Fruit fly (Drosophila melanogaster) whole organism, embryonic: ENCODE data around the gene CG9674.
A peak's percentile ranks its signal among the peaks of the same experiment; 100 is the strongest.

ENCODE experiments used
- Asciz ChIP-seq: fragments of 200-800 bp; sonication (Bioruptor generic); optimal IDR thresholded peaks from 2 replicates; lab custom pipeline; 2017; ENCODE audit warnings: missing biosample characterization, mild to moderate bottlenecking, missing genetic modification characterization, missing genetic modification reagents
- Atf3 ChIP-seq: fragments of 200-800 bp; sonication (Bioruptor generic); optimal IDR thresholded peaks from 3 replicates; lab custom pipeline; 2016; ENCODE audit warnings: missing biosample characterization, missing genetic modification characterization
- Atf6 ChIP-seq: fragments of 200-800 bp; sonication (Bioruptor generic); IDR thresholded peaks from 2 replicates; pipeline ENCODE4 v1.3.6; 2022; ENCODE audit warnings: missing biosample characterization, missing genetic modification characterization
- Awh ChIP-seq: fragments of 200-800 bp; sonication (Bioruptor generic); IDR thresholded peaks from 2 replicates; pipeline ENCODE4, ENCODE4 v1.3.6; 2022; ENCODE audit warnings: missing biosample characterization, missing genetic modification characterization
- BEAF-32 ChIP-seq: fragments of 200-800 bp; sonication (Bioruptor generic); optimal IDR thresholded peaks from 3 replicates; lab custom pipeline; 2017; ENCODE audit warnings: missing biosample characterization, missing genetic modification characterization, mild to moderate bottlenecking, moderate library complexity, missing genetic modification reagents
- CG10462 ChIP-seq: fragments of 200-800 bp; sonication (Bioruptor generic); optimal IDR thresholded peaks from 2 replicates; lab custom pipeline; 2016; ENCODE audit warnings: missing biosample characterization, missing genetic modification characterization
- CG11085 ChIP-seq: fragments of 200-800 bp; sonication (Bioruptor generic); IDR thresholded peaks from 2 replicates; pipeline ENCODE4 v1.3.6; 2022; ENCODE audit warnings: missing biosample characterization, missing genetic modification characterization
- CG13296 ChIP-seq: fragments of 200-800 bp; sonication (Bioruptor generic); optimal IDR thresholded peaks from 3 replicates; lab custom pipeline; 2018; ENCODE audit warnings: missing biosample characterization, mild to moderate bottlenecking, missing genetic modification characterization
- CG1603 ChIP-seq: fragments of 200-800 bp; sonication (Bioruptor generic); optimal IDR thresholded peaks from 2 replicates; lab custom pipeline; 2019; ENCODE audit warnings: missing biosample characterization, mild to moderate bottlenecking, missing genetic modification characterization, moderate library complexity
- CG16813 ChIP-seq: fragments of 200-800 bp; sonication (Bioruptor generic); IDR thresholded peaks from 3 replicates; pipeline ENCODE4 v1.3.6; 2022; ENCODE audit warnings: missing biosample characterization, missing genetic modification characterization; ENCODE audit not compliant: partially characterized antibody
- CG2199 ChIP-seq: fragments of 200-800 bp; sonication (Bioruptor generic); IDR thresholded peaks from 3 replicates; pipeline ENCODE4 v1.3.6; 2022; ENCODE audit warnings: missing biosample characterization, missing genetic modification characterization
- CG30403 ChIP-seq: fragments of 200-800 bp; sonication (Bioruptor generic); optimal IDR thresholded peaks from 3 replicates; lab custom pipeline; 2016; ENCODE audit warnings: missing biosample characterization, missing genetic modification characterization
- CG32532 ChIP-seq: fragments of 200-800 bp; sonication (Bioruptor generic); IDR thresholded peaks from 2 replicates; pipeline ENCODE4 v1.3.6; 2022; ENCODE audit warnings: missing biosample characterization, missing genetic modification characterization
- CG3281 ChIP-seq: fragments of 200-800 bp; sonication (Bioruptor generic); optimal IDR thresholded peaks from 3 replicates; lab custom pipeline; 2017; ENCODE audit warnings: missing biosample characterization, mild to moderate bottlenecking, missing genetic modification characterization
- CG4404 ChIP-seq: fragments of 200-800 bp; sonication (Bioruptor generic); IDR thresholded peaks from 2 replicates; pipeline ENCODE4 v1.3.6; 2022; ENCODE audit warnings: missing biosample characterization, missing genetic modification characterization
- CG6765 ChIP-seq: fragments of 200-800 bp; sonication (Bioruptor generic); optimal IDR thresholded peaks from 3 replicates; lab custom pipeline; 2017; ENCODE audit warnings: missing biosample characterization, mild to moderate bottlenecking, missing genetic modification characterization
- CG7928 ChIP-seq: fragments of 200-800 bp; sonication (Bioruptor generic); optimal IDR thresholded peaks from 2 replicates; lab custom pipeline; 2017; ENCODE audit warnings: missing biosample characterization, mild to moderate bottlenecking, missing genetic modification characterization
- CG7963 ChIP-seq: fragments of 200-800 bp; sonication (Bioruptor generic); IDR thresholded peaks from 3 replicates; pipeline ENCODE4 v1.3.6; 2022; ENCODE audit warnings: missing biosample characterization, missing genetic modification characterization; ENCODE audit not compliant: partially characterized antibody
- CG9215 ChIP-seq: fragments of 200-800 bp; sonication (Bioruptor generic); IDR thresholded peaks from 2 replicates; pipeline ENCODE4 v1.3.6; 2022; ENCODE audit warnings: missing biosample characterization, missing genetic modification characterization
- CG9797 ChIP-seq: fragments of 200-800 bp; sonication (Bioruptor generic); optimal IDR thresholded peaks from 3 replicates; lab custom pipeline; 2018; ENCODE audit warnings: missing biosample characterization, mild to moderate bottlenecking, missing genetic modification characterization
- CG9817 ChIP-seq: fragments of 200-800 bp; sonication (Bioruptor generic); optimal IDR thresholded peaks from 2 replicates; lab custom pipeline; 2018; ENCODE audit warnings: missing biosample characterization, mild to moderate bottlenecking, missing genetic modification characterization, moderate library complexity
- Dbx ChIP-seq: fragments of 200-800 bp; sonication (Bioruptor generic); IDR thresholded peaks from 3 replicates; pipeline ENCODE4 v1.3.6; 2022; ENCODE audit warnings: missing biosample characterization, missing genetic modification characterization
- Dfd ChIP-seq, 2 experiments: fragments of >200 bp; optimal IDR thresholded peaks; 2 replicates each; lab custom pipeline; 2017; ENCODE audit warnings: missing biosample characterization in 2 of 2, missing genetic modification characterization in 2 of 2
- E2f2 ChIP-seq: fragments of 200-800 bp; sonication (Bioruptor generic); IDR thresholded peaks from 2 replicates; pipeline ENCODE4 v1.3.6; 2022; ENCODE audit warnings: missing biosample characterization, missing genetic modification characterization
- Hand ChIP-seq: fragments of 200-800 bp; sonication (Bioruptor generic); optimal IDR thresholded peaks from 2 replicates; lab custom pipeline; 2017; ENCODE audit warnings: mild to moderate bottlenecking, missing biosample characterization, missing genetic modification reagents, missing genetic modification characterization
- Lpt ChIP-seq: fragments of >200 bp; optimal IDR thresholded peaks from 2 replicates; lab custom pipeline; 2018; ENCODE audit warnings: missing biosample characterization, missing genetic modification characterization
- MBD-R2 ChIP-seq: fragments of 200-800 bp; sonication (Bioruptor generic); IDR thresholded peaks from 2 replicates; pipeline ENCODE4 v1.3.6; 2022; ENCODE audit warnings: missing biosample characterization, missing genetic modification characterization
- Sin3A ChIP-seq: fragments of >200 bp; optimal IDR thresholded peaks from 2 replicates; lab custom pipeline; 2018
- Six4 ChIP-seq: fragments of 200-800 bp; sonication (Bioruptor generic); optimal IDR thresholded peaks from 2 replicates; lab custom pipeline; 2016; ENCODE audit warnings: missing biosample characterization, missing genetic modification characterization
- br ChIP-seq: fragments of >200 bp; optimal IDR thresholded peaks from 2 replicates; lab custom pipeline; 2017
- bsh ChIP-seq, 2 experiments: fragments of 200-800 bp; sonication (Bioruptor generic); optimal IDR thresholded peaks; 2 replicates each; lab custom pipeline; 2017 to 2018; ENCODE audit warnings: mild to moderate bottlenecking in 2 of 2, missing biosample characterization in 2 of 2, missing genetic modification characterization in 2 of 2, moderate library complexity in 1 of 2
- cas ChIP-seq: fragments of 200-800 bp; sonication (Bioruptor generic); IDR thresholded peaks from 2 replicates; pipeline ENCODE4 v1.3.6; 2022; ENCODE audit warnings: missing biosample characterization, missing genetic modification characterization
- dan ChIP-seq: fragments of 200-800 bp; sonication (Bioruptor generic); IDR thresholded peaks from 2 replicates; pipeline ENCODE4 v1.3.6; 2022; ENCODE audit warnings: missing biosample characterization, missing genetic modification characterization
- fd102C ChIP-seq: fragments of 200-800 bp; sonication (Bioruptor generic); optimal IDR thresholded peaks from 2 replicates; lab custom pipeline; 2018; ENCODE audit warnings: missing biosample characterization, mild to moderate bottlenecking, missing genetic modification characterization, moderate library complexity
- gfzf ChIP-seq: fragments of 200-800 bp; sonication (Bioruptor generic); optimal IDR thresholded peaks from 2 replicates; lab custom pipeline; 2016; ENCODE audit warnings: missing biosample characterization, mild to moderate bottlenecking, missing genetic modification characterization, moderate library complexity
- gsb ChIP-seq: fragments of 200-800 bp; sonication (Bioruptor generic); IDR thresholded peaks from 2 replicates; pipeline ENCODE4 v1.3.6; 2022; ENCODE audit warnings: missing biosample characterization, missing genetic modification characterization
- kah ChIP-seq: fragments of 200-800 bp; sonication (Bioruptor generic); optimal IDR thresholded peaks from 2 replicates; lab custom pipeline; 2018; ENCODE audit warnings: missing biosample characterization, mild to moderate bottlenecking, missing genetic modification characterization
- luna ChIP-seq: fragments of 200-800 bp; sonication (Bioruptor generic); optimal IDR thresholded peaks from 2 replicates; lab custom pipeline; 2016; ENCODE audit warnings: missing biosample characterization, missing genetic modification characterization
- p53 ChIP-seq: fragments of 200-800 bp; sonication (Bioruptor generic); optimal IDR thresholded peaks from 2 replicates; lab custom pipeline; 2016; ENCODE audit warnings: missing biosample characterization, missing genetic modification characterization
- phol ChIP-seq: fragments of 200-800 bp; sonication (Bioruptor generic); optimal IDR thresholded peaks from 3 replicates; lab custom pipeline; 2018; ENCODE audit warnings: missing biosample characterization, mild to moderate bottlenecking, missing genetic modification characterization, moderate library complexity
- pnt ChIP-seq: fragments of 200-800 bp; sonication (Bioruptor generic); optimal IDR thresholded peaks from 3 replicates; lab custom pipeline; 2016; ENCODE audit warnings: missing biosample characterization, missing genetic modification characterization
- pzg ChIP-seq: fragments of 200-800 bp; sonication (Bioruptor generic); optimal IDR thresholded peaks from 3 replicates; lab custom pipeline; 2018; ENCODE audit warnings: missing biosample characterization, mild to moderate bottlenecking, missing genetic modification characterization, moderate library complexity
- ro ChIP-seq: fragments of 200-800 bp; sonication (Bioruptor generic); IDR thresholded peaks from 2 replicates; pipeline ENCODE4 v1.3.6; 2022; ENCODE audit warnings: missing biosample characterization, missing genetic modification characterization
- sqz ChIP-seq: fragments of 200-800 bp; sonication (Bioruptor generic); optimal IDR thresholded peaks from 3 replicates; lab custom pipeline; 2018; ENCODE audit warnings: missing biosample characterization, mild to moderate bottlenecking, missing genetic modification characterization
- stwl ChIP-seq: fragments of 200-800 bp; sonication (Bioruptor generic); optimal IDR thresholded peaks from 3 replicates; lab custom pipeline; 2018; ENCODE audit warnings: missing biosample characterization, mild to moderate bottlenecking, missing genetic modification characterization, moderate library complexity
- tap ChIP-seq: fragments of 200-800 bp; optimal IDR thresholded peaks from 3 replicates; lab custom pipeline; 2019; ENCODE audit warnings: missing biosample characterization, mild to moderate bottlenecking, missing genetic modification characterization, moderate library complexity
- tup ChIP-seq: fragments of 200-800 bp; sonication (Bioruptor generic); optimal IDR thresholded peaks from 2 replicates; lab custom pipeline; 2016; ENCODE audit warnings: missing biosample characterization, mild to moderate bottlenecking, missing genetic modification characterization, moderate library complexity
- vfl ChIP-seq: fragments of 200-800 bp; sonication (Bioruptor generic); optimal IDR thresholded peaks from 2 replicates; lab custom pipeline; 2016; ENCODE audit warnings: missing biosample characterization, missing genetic modification characterization
- vvl ChIP-seq: fragments of 200-800 bp; sonication (Bioruptor generic); IDR thresholded peaks from 2 replicates; pipeline ENCODE4 v1.3.6; 2022; ENCODE audit warnings: missing biosample characterization, missing genetic modification characterization
- yki ChIP-seq: fragments of >200 bp; optimal IDR thresholded peaks from 3 replicates; lab custom pipeline; 2018
- z ChIP-seq: fragments of 200-800 bp; sonication (Bioruptor generic); IDR thresholded peaks from 3 replicates; pipeline ENCODE4 v1.3.6; 2022; ENCODE audit warnings: missing biosample characterization, missing genetic modification characterization

The CG9674 gene

DNA sequence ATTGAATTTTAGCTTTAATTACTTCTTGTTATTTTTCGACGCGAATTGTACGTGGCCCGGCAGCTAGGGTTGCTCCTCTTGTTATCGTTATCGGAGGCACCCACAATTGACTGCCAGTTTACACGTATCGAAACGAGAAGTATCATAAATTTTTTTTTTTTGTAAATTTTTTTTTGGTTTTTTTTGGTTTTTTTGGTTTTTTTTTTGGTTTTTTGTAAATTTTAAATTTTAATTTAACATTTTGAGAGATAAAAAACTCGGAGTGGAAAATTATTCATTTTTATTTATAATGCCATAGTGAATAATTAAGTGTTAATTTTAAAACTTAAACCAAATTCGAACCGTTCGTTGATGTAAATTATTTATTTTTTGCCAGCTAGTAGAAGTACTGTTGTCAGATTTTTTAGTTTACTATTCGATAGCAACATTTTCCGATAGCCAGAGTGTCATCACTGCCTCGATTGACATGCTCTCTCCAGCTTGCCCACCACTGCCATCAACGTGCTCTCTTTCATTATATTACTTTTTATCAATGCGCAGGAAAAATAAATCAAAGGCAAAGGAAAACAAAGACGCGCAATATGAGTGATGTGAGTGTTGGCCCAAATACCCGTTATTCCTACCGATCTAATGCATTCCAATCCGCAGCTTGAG lies 37.5 kb upstream of the CG9674 start, which contains the start of the genes kud and Zcchc7 (continued):
- TF ChIP-seq Awh = no peak
- TF ChIP-seq Lpt (GFP tag; lab: Kevin White, UChicago) = no peak
- TF ChIP-seq gsb (GFP tag; lab: Robert Waterston, UW) = no peak
- TF ChIP-seq kah = no peak
- no peak for TF ChIP-seq CG6765 (GFP tag; lab: Kevin White, UChicago)
- TF ChIP-seq CG1603 (tag; lab: Kevin White, UChicago) = peak; percentile 28
- no peak for TF ChIP-seq fd102C (GFP tag; lab: Kevin White, UChicago)
- peak; percentile 47 for TF ChIP-seq pzg (GFP tag; lab: Kevin White, UChicago)
- TF ChIP-seq CG11085 (GFP tag; lab: Robert Waterston, UW) = 0 out of 2 replicates have a peak, but pooled peaks have one; percentile 8
- peak; percentile 64 for TF ChIP-seq CG3281
- no peak for TF ChIP-seq Atf3
- peak; percentile 28; the same call in 1 of the 3 replicates for TF ChIP-seq Dbx
- TF ChIP-seq br = no peak
- no peak for TF ChIP-seq dan (GFP tag; lab: Robert Waterston, UW)
- TF ChIP-seq ro = no peak
- TF ChIP-seq Hand (GFP tag; lab: Kevin White, UChicago) = peak; percentile 58
- TF ChIP-seq CG9817 (tag; lab: Kevin White, UChicago) = peak; percentile 75
- peak; percentile 48 for TF ChIP-seq CG10462 (GFP tag; lab: Kevin White, UChicago)
- peak; percentile 32; the same call in 1 of the 2 replicates for TF ChIP-seq CG9215 (GFP tag; lab: Robert Waterston, UW)
- TF ChIP-seq stwl = peak; percentile 79
- no peak for TF ChIP-seq CG13296 (GFP tag; lab: Kevin White, UChicago)
- TF ChIP-seq CG32532 = peak; percentile 67
- no peak for TF ChIP-seq tap
- no peak for TF ChIP-seq gfzf (GFP tag; lab: Kevin White, UChicago)
- TF ChIP-seq E2f2 (GFP tag; lab: Robert Waterston, UW) = peak; percentile 27; the same call in 1 of the 2 replicates
- TF ChIP-seq z = no peak
- TF ChIP-seq CG4404 = peak; percentile 16; the same call in 1 of the 2 replicates
- TF ChIP-seq CG9797 (GFP tag; lab: Kevin White, UChicago) = peak; percentile 24
- 0 out of 2 replicates have a peak, but pooled peaks have one; percentile 58 for TF ChIP-seq Atf6 (GFP tag; lab: Robert Waterston, UW)
- TF ChIP-seq Asciz (GFP tag; lab: Kevin White, UChicago) = peak; percentile 41
- peak; percentile 77 for TF ChIP-seq CG30403
- TF ChIP-seq sqz (GFP tag; lab: Kevin White, UChicago) = no peak
- peak; percentile 10; the same call in 1 of the 2 replicates for TF ChIP-seq vvl (GFP tag; lab: Robert Waterston, UW)
- no peak for TF ChIP-seq tup (GFP tag; lab: Kevin White, UChicago)
- peak; percentile 74 for TF ChIP-seq BEAF-32 (GFP tag; lab: Kevin White, UChicago)
- peak; percentile 30 for TF ChIP-seq Sin3A (lab: Kevin White, UChicago)
- no peak for TF ChIP-seq Dfd (GFP tag; optimal IDR thresholded peaks at IDR 0.05; lab: Kevin White, UChicago)
- peak; percentile 67 for TF ChIP-seq phol (tag; lab: Kevin White, UChicago)
- TF ChIP-seq CG7963 (GFP tag; lab: Robert Waterston, UW) = 0 out of 3 replicates have a peak, but pooled peaks have one; percentile 6
- TF ChIP-seq CG2199 (GFP tag; lab: Robert Waterston, UW) = no peak
- peak; percentile 15 for TF ChIP-seq pnt (GFP tag; lab: Kevin White, UChicago)
- TF ChIP-seq bsh (GFP tag; optimal IDR thresholded peaks at IDR 0.05; lab: Kevin White, UChicago) = peak in 1 of 2 experiments; percentile 43
- TF ChIP-seq MBD-R2 (GFP tag; lab: Robert Waterston, UW) = peak; percentile 39; the same call in 1 of the 2 replicates
- peak; percentile 36 for TF ChIP-seq vfl
- peak; percentile 22 for TF ChIP-seq CG7928
- no peak for TF ChIP-seq luna (GFP tag; lab: Kevin White, UChicago)
- TF ChIP-seq CG16813 (GFP tag; lab: Robert Waterston, UW) = peak; percentile 51; the same call in 2 of the 3 replicates
- TF ChIP-seq cas (GFP tag; lab: Robert Waterston, UW) = no peak
- no peak for TF ChIP-seq yki (lab: Kevin White, UChicago)
- peak; percentile 7 for TF ChIP-seq Six4 (GFP tag; lab: Kevin White, UChicago)
- TF ChIP-seq p53 (GFP tag; lab: Kevin White, UChicago) = no peak
